Worm (Caenorhabditis elegans): ENCODE results near the gene F31E3.12.

ce11 chrIII:6953373-6953772 is 15.8 kb upstream of the F31E3.12 start:
- TF ChIP-seq unc-39 (tag; optimal IDR thresholded peaks at IDR 0.05): no peak
- no peak for TF ChIP-seq nfya-1 (tag; optimal IDR thresholded peaks at IDR 0.05; ENCODE audit: insufficient read depth)
- TF ChIP-seq lin-39 (tag; optimal IDR thresholded peaks at IDR 0.05): no peak
- TF ChIP-seq elt-2 (tag; optimal IDR thresholded peaks at IDR 0.05): no peak
- no peak for TF ChIP-seq pha-4 (tag; optimal IDR thresholded peaks at IDR 0.05)
- no peak for TF ChIP-seq elt-3 (tag; optimal IDR thresholded peaks at IDR 0.05)
- TF ChIP-seq nhr-77 (tag; optimal IDR thresholded peaks at IDR 0.05): no peak
- TF ChIP-seq ama-1 (optimal IDR thresholded peaks at IDR 0.05): no peak
- no peak for TF ChIP-seq ZK546.5 (tag; optimal IDR thresholded peaks at IDR 0.05)
- no peak for TF ChIP-seq unc-62 (GFP tag; optimal IDR thresholded peaks at IDR 0.05)
- no peak for TF ChIP-seq zag-1 (tag; optimal IDR thresholded peaks at IDR 0.05)
